Worm (Caenorhabditis elegans) whole organism, L1 larva: ENCODE results near the gene cest-9.1.

Source experiments
- F16B12.6 ChIP-seq: fragments of 150-350 bp; optimal IDR thresholded peaks from 2 replicates; lab custom pipeline; 2014; ENCODE audit warnings: missing biosample characterization, missing genetic modification characterization
- ceh-8 ChIP-seq: fragments of 200-800 bp; sonication (Bioruptor generic); optimal IDR thresholded peaks from 2 replicates; lab custom pipeline; 2018; ENCODE audit warnings: mild to moderate bottlenecking, missing genetic modification characterization, moderate library complexity, missing compliant biosample characterization
- dpl-1 ChIP-seq, 3 experiments: fragments of 150-350 bp in 2 of 3; sonication (generic microtip) in 1 of 3; optimal IDR thresholded peaks; 2 replicates each; lab custom pipeline; 2014 to 2017; ENCODE audit warnings: missing biosample characterization in 3 of 3, missing genetic modification characterization in 3 of 3, missing genetic modification reagents in 3 of 3
- elt-3 ChIP-seq, 6 experiments: fragments of 150-350 bp in 1 of 6; sonication (generic microtip); optimal IDR thresholded peaks; 2 replicates each; lab custom pipeline; 2017 to 2018; ENCODE audit warnings: missing biosample characterization in 6 of 6, missing genetic modification characterization in 6 of 6, inconsistent platforms in 1 of 6
- fkh-8 ChIP-seq: sonication (generic microtip); optimal IDR thresholded peaks from 2 replicates; lab custom pipeline; 2016; ENCODE audit warnings: mild to moderate bottlenecking, missing genetic modification characterization, missing compliant biosample characterization
- fos-1 ChIP-seq: fragments of 150-350 bp; optimal IDR thresholded peaks from 2 replicates; lab custom pipeline; 2014; ENCODE audit warnings: missing biosample characterization, missing genetic modification characterization
- hpl-2 ChIP-seq: fragments of 150-350 bp; optimal IDR thresholded peaks from 2 replicates; lab custom pipeline; 2014; ENCODE audit warnings: missing biosample characterization, missing genetic modification reagents, missing genetic modification characterization
- irx-1 ChIP-seq: sonication (generic microtip); optimal IDR thresholded peaks from 2 replicates; lab custom pipeline; 2016; ENCODE audit warnings: missing genetic modification characterization, missing compliant biosample characterization
- jun-1 ChIP-seq: fragments of 150-350 bp; optimal IDR thresholded peaks from 2 replicates; lab custom pipeline; 2014; ENCODE audit warnings: missing biosample characterization, missing genetic modification reagents, missing genetic modification characterization
- lin-15B ChIP-seq: fragments of 150-350 bp; sonication (generic microtip); optimal IDR thresholded peaks from 3 replicates; lab custom pipeline; 2014; ENCODE audit warnings: missing biosample characterization, missing genetic modification characterization
- nhr-28 ChIP-seq: fragments of 150-350 bp; optimal IDR thresholded peaks from 2 replicates; lab custom pipeline; 2014; ENCODE audit warnings: missing biosample characterization, missing genetic modification characterization
- nhr-77 ChIP-seq: fragments of 150-350 bp; optimal IDR thresholded peaks from 2 replicates; lab custom pipeline; 2014; ENCODE audit warnings: missing biosample characterization, missing genetic modification characterization
- nhr-85 ChIP-seq: sonication (generic microtip); peaks from one replicate; lab custom pipeline; 2016; ENCODE audit warnings: missing genetic modification characterization, inconsistent platforms, missing compliant biosample characterization
- nhr-90 ChIP-seq: sonication (generic microtip); optimal IDR thresholded peaks from 2 replicates; lab custom pipeline; 2016; ENCODE audit warnings: mild to moderate bottlenecking, missing genetic modification characterization, missing compliant biosample characterization; ENCODE audit not compliant: poor library complexity
- pqm-1 ChIP-seq: sonication (generic microtip); optimal IDR thresholded peaks from 3 replicates; lab custom pipeline; 2017; ENCODE audit warnings: missing biosample characterization, missing genetic modification characterization
- sox-4 ChIP-seq: sonication (generic microtip); optimal IDR thresholded peaks from 2 replicates; lab custom pipeline; 2016; ENCODE audit warnings: missing genetic modification characterization, missing compliant biosample characterization
- swsn-7 ChIP-seq: sonication (generic microtip); optimal IDR thresholded peaks from 2 replicates; lab custom pipeline; 2016; ENCODE audit warnings: missing genetic modification characterization, missing compliant biosample characterization
- unc-130 ChIP-seq: fragments of 150-350 bp; optimal IDR thresholded peaks from 2 replicates; lab custom pipeline; 2017; ENCODE audit warnings: missing biosample characterization, missing genetic modification characterization, inconsistent platforms
- unc-86 ChIP-seq: sonication (generic microtip); optimal IDR thresholded peaks from 2 replicates; lab custom pipeline; 2016; ENCODE audit warnings: missing genetic modification characterization, missing compliant biosample characterization
- vab-15 ChIP-seq: sonication (generic microtip); optimal IDR thresholded peaks from 2 replicates; lab custom pipeline; 2017; ENCODE audit warnings: missing genotype, mild to moderate bottlenecking, missing genetic modification characterization, missing compliant biosample characterization

cest-9.1 gene

ce11 chrX:12273870-12274269 is 47.9 kb downstream of the cest-9.1 start, which contains the start of gene H19J13.2:
H19J13.2 (minus strand) TSS chrX:12273970.
- TF ChIP-seq ceh-8 (GFP tag; lab: Kevin White, UChicago): no peak
- no peak for TF ChIP-seq jun-1
- no peak for TF ChIP-seq hpl-2
- TF ChIP-seq unc-86 (tag; lab: Kevin White, UChicago): no peak
- TF ChIP-seq vab-15 (tag; lab: Kevin White, UChicago): no peak
- no peak for TF ChIP-seq lin-15B (tag; lab: Kevin White, UChicago)
- no peak for TF ChIP-seq swsn-7 (tag; lab: Kevin White, UChicago)
- no peak for TF ChIP-seq elt-3 (tag; optimal IDR thresholded peaks at IDR 0.05; lab: Kevin White, UChicago)
- no peak for TF ChIP-seq dpl-1 (GFP tag; optimal IDR thresholded peaks at IDR 0.05; lab: Kevin White, UChicago)
- TF ChIP-seq sox-4 (tag; lab: Kevin White, UChicago): no peak
- TF ChIP-seq nhr-85: no peak
- no peak for TF ChIP-seq unc-130
- no peak for TF ChIP-seq nhr-90 (tag; lab: Kevin White, UChicago)
- no peak for TF ChIP-seq nhr-28
- TF ChIP-seq F16B12.6: no peak
- TF ChIP-seq pqm-1 (tag; lab: Kevin White, UChicago): no peak
- TF ChIP-seq fkh-8 (tag; lab: Kevin White, UChicago): no peak
- TF ChIP-seq nhr-77 (tag; lab: Kevin White, UChicago): no peak
- TF ChIP-seq fos-1: no peak

ce11 chrX:12275577-12275976 is 49.6 kb downstream of the cest-9.1 start, which contains the start of gene C04B4.6:
C04B4.6 (minus strand) TSS chrX:12275677.
- no peak for TF ChIP-seq irx-1 (tag; lab: Kevin White, UChicago)
- TF ChIP-seq, all 84 proteins: peak for 0
